Worm (Caenorhabditis elegans) whole organism, L1 larva: ENCODE results near the gene F57B1.6.

Source experiments
- C16A3.4 ChIP-seq: fragments of 150-350 bp; optimal IDR thresholded peaks from 2 replicates; lab custom pipeline; 2014; ENCODE audit warnings: missing biosample characterization, missing genetic modification characterization
- F16B12.6 ChIP-seq: fragments of 150-350 bp; optimal IDR thresholded peaks from 2 replicates; lab custom pipeline; 2014; ENCODE audit warnings: missing biosample characterization, missing genetic modification characterization
- aha-1 ChIP-seq: fragments of 150-350 bp; optimal IDR thresholded peaks from 2 replicates; lab custom pipeline; 2014; ENCODE audit warnings: missing biosample characterization, missing genetic modification characterization
- aly-2 ChIP-seq: fragments of 150-350 bp; optimal IDR thresholded peaks from 2 replicates; lab custom pipeline; 2014; ENCODE audit warnings: missing biosample characterization, missing genetic modification characterization
- blmp-1 ChIP-seq: fragments of 150-350 bp; optimal IDR thresholded peaks from 2 replicates; lab custom pipeline; 2014; ENCODE audit warnings: missing biosample characterization, missing genetic modification characterization
- ceh-88 ChIP-seq: fragments of 200-800 bp; sonication (Bioruptor generic); IDR thresholded peaks from 2 replicates; pipeline ENCODE4 v1.3.6; 2022; ENCODE audit warnings: missing genetic modification characterization, missing compliant biosample characterization
- dpl-1 ChIP-seq, 3 experiments: fragments of 150-350 bp in 2 of 3; sonication (generic microtip) in 1 of 3; optimal IDR thresholded peaks; 2 replicates each; lab custom pipeline; 2014 to 2017; ENCODE audit warnings: missing biosample characterization in 3 of 3, missing genetic modification characterization in 3 of 3, missing genetic modification reagents in 3 of 3
- dsc-1 ChIP-seq: sonication (generic microtip); optimal IDR thresholded peaks from 2 replicates; lab custom pipeline; 2016; ENCODE audit warnings: mild to moderate bottlenecking, missing genetic modification characterization, missing compliant biosample characterization
- efl-3 ChIP-seq: fragments of 200-800 bp; sonication (Bioruptor generic); optimal IDR thresholded peaks from 2 replicates; lab custom pipeline; 2018; ENCODE audit warnings: mild to moderate bottlenecking, missing genetic modification characterization, missing compliant biosample characterization
- elt-3 ChIP-seq, 6 experiments: fragments of 150-350 bp in 1 of 6; sonication (generic microtip); optimal IDR thresholded peaks; 2 replicates each; lab custom pipeline; 2017 to 2018; ENCODE audit warnings: missing biosample characterization in 6 of 6, missing genetic modification characterization in 6 of 6, inconsistent platforms in 1 of 6
- fkh-8 ChIP-seq: sonication (generic microtip); optimal IDR thresholded peaks from 2 replicates; lab custom pipeline; 2016; ENCODE audit warnings: mild to moderate bottlenecking, missing genetic modification characterization, missing compliant biosample characterization
- grh-1 ChIP-seq: fragments of 200-800 bp; sonication (Bioruptor generic); IDR thresholded peaks from 2 replicates; pipeline ENCODE4 v1.3.6; 2022; ENCODE audit warnings: missing genetic modification reagents, missing genetic modification characterization, missing compliant biosample characterization
- irx-1 ChIP-seq: sonication (generic microtip); optimal IDR thresholded peaks from 2 replicates; lab custom pipeline; 2016; ENCODE audit warnings: missing genetic modification characterization, missing compliant biosample characterization
- isw-1 ChIP-seq: fragments of 200-800 bp; sonication (Bioruptor generic); IDR thresholded peaks from 2 replicates; pipeline ENCODE4 v1.3.6; 2022; ENCODE audit warnings: missing genetic modification characterization, missing compliant biosample characterization
- lin-13 ChIP-seq: fragments of 150-350 bp; optimal IDR thresholded peaks from 2 replicates; lab custom pipeline; 2014; ENCODE audit warnings: missing biosample characterization, missing genetic modification reagents, missing genetic modification characterization
- lin-14 ChIP-seq: fragments of 200-800 bp; sonication (Bioruptor generic); optimal IDR thresholded peaks from 2 replicates; lab custom pipeline; 2018; ENCODE audit warnings: mild to moderate bottlenecking, missing genetic modification characterization, moderate library complexity, missing compliant biosample characterization
- lin-35 ChIP-seq, 2 experiments: fragments of 150-350 bp; optimal IDR thresholded peaks; 2 replicates each; lab custom pipeline; 2014; ENCODE audit warnings: missing biosample characterization in 2 of 2, missing genetic modification characterization in 2 of 2, missing genetic modification reagents in 2 of 2
- lin-39 ChIP-seq: fragments of 150-350 bp; optimal IDR thresholded peaks from 2 replicates; lab custom pipeline; 2014; ENCODE audit warnings: missing biosample characterization, missing genetic modification reagents, missing genetic modification characterization
- lsy-2 ChIP-seq, 2 experiments: fragments of 150-350 bp; optimal IDR thresholded peaks; 2 replicates each; lab custom pipeline; 2014; ENCODE audit warnings: missing biosample characterization in 2 of 2, missing genetic modification characterization in 2 of 2
- mdl-1 ChIP-seq, 2 experiments: fragments of 150-350 bp; optimal IDR thresholded peaks; 2 replicates each; lab custom pipeline; 2014 to 2017; ENCODE audit warnings: missing biosample characterization in 2 of 2, missing genetic modification characterization in 2 of 2, inconsistent platforms in 1 of 2
- mef-2 ChIP-seq: fragments of 150-350 bp; optimal IDR thresholded peaks from 2 replicates; lab custom pipeline; 2014; ENCODE audit warnings: missing biosample characterization, missing genetic modification characterization
- mep-1 ChIP-seq: fragments of 150-350 bp; optimal IDR thresholded peaks from 2 replicates; lab custom pipeline; 2014; ENCODE audit warnings: missing biosample characterization, missing genetic modification characterization
- nhr-12 ChIP-seq: sonication (generic microtip); optimal IDR thresholded peaks from 2 replicates; lab custom pipeline; 2017; ENCODE audit warnings: missing biosample characterization, missing genetic modification characterization
- nhr-19 ChIP-seq: fragments of 200-800 bp; sonication (Bioruptor generic); conservative IDR thresholded peaks from 2 replicates; pipeline ENCODE4 v1.3.6; 2022; ENCODE audit warnings: missing genetic modification characterization, missing compliant biosample characterization
- nhr-20 ChIP-seq: sonication (generic microtip); optimal IDR thresholded peaks from 2 replicates; lab custom pipeline; 2016; ENCODE audit warnings: mild to moderate bottlenecking, missing genetic modification characterization, missing compliant biosample characterization
- nhr-28 ChIP-seq: fragments of 150-350 bp; optimal IDR thresholded peaks from 2 replicates; lab custom pipeline; 2014; ENCODE audit warnings: missing biosample characterization, missing genetic modification characterization
- nhr-47 ChIP-seq: sonication (generic microtip); optimal IDR thresholded peaks from 2 replicates; lab custom pipeline; 2016; ENCODE audit warnings: mild to moderate bottlenecking, missing genetic modification characterization, moderate library complexity, missing compliant biosample characterization
- nhr-71 ChIP-seq: sonication (generic microtip); optimal IDR thresholded peaks from 2 replicates; lab custom pipeline; 2016; ENCODE audit warnings: mild to moderate bottlenecking, missing genetic modification characterization, moderate library complexity, missing compliant biosample characterization
- nhr-85 ChIP-seq: sonication (generic microtip); peaks from one replicate; lab custom pipeline; 2016; ENCODE audit warnings: missing genetic modification characterization, inconsistent platforms, missing compliant biosample characterization
- nhr-90 ChIP-seq: sonication (generic microtip); optimal IDR thresholded peaks from 2 replicates; lab custom pipeline; 2016; ENCODE audit warnings: mild to moderate bottlenecking, missing genetic modification characterization, missing compliant biosample characterization; ENCODE audit not compliant: poor library complexity
- pax-3 ChIP-seq: fragments of 200-800 bp; sonication (Bioruptor generic); optimal IDR thresholded peaks from 2 replicates; lab custom pipeline; 2018; ENCODE audit warnings: mild to moderate bottlenecking, missing genetic modification characterization, moderate library complexity, missing compliant biosample characterization
- pqm-1 ChIP-seq: sonication (generic microtip); optimal IDR thresholded peaks from 3 replicates; lab custom pipeline; 2017; ENCODE audit warnings: missing biosample characterization, missing genetic modification characterization
- snu-23 ChIP-seq: sonication (generic microtip); optimal IDR thresholded peaks from 2 replicates; lab custom pipeline; 2016; ENCODE audit warnings: missing genetic modification characterization, missing compliant biosample characterization
- sox-4 ChIP-seq: sonication (generic microtip); optimal IDR thresholded peaks from 2 replicates; lab custom pipeline; 2016; ENCODE audit warnings: missing genetic modification characterization, missing compliant biosample characterization
- tbx-2 ChIP-seq: sonication (generic microtip); optimal IDR thresholded peaks from 2 replicates; lab custom pipeline; 2016; ENCODE audit warnings: missing genetic modification characterization, missing compliant biosample characterization
- tlp-1 ChIP-seq: fragments of 150-350 bp; optimal IDR thresholded peaks from 2 replicates; lab custom pipeline; 2014; ENCODE audit warnings: missing biosample characterization, missing genetic modification characterization
- unc-130 ChIP-seq: fragments of 150-350 bp; optimal IDR thresholded peaks from 2 replicates; lab custom pipeline; 2017; ENCODE audit warnings: missing biosample characterization, missing genetic modification characterization, inconsistent platforms
- unc-30 ChIP-seq: sonication (generic microtip); optimal IDR thresholded peaks from 2 replicates; lab custom pipeline; 2017; ENCODE audit warnings: missing biosample characterization, missing genetic modification characterization
- unc-86 ChIP-seq: sonication (generic microtip); optimal IDR thresholded peaks from 2 replicates; lab custom pipeline; 2016; ENCODE audit warnings: missing genetic modification characterization, missing compliant biosample characterization
- unc-98 ChIP-seq: fragments of 200-800 bp; sonication (Bioruptor generic); IDR thresholded peaks from 2 replicates; pipeline ENCODE4 v1.3.6; 2022; ENCODE audit warnings: missing genetic modification characterization, missing compliant biosample characterization
- vab-15 ChIP-seq: sonication (generic microtip); optimal IDR thresholded peaks from 2 replicates; lab custom pipeline; 2017; ENCODE audit warnings: missing genotype, mild to moderate bottlenecking, missing genetic modification characterization, missing compliant biosample characterization
- zag-1 ChIP-seq: fragments of 150-350 bp; optimal IDR thresholded peaks from 2 replicates; lab custom pipeline; 2014; ENCODE audit warnings: missing biosample characterization, missing genetic modification characterization

The F57B1.6 gene

ce11 chrV:13249436-13249835 is 40.0 kb downstream of the F57B1.6 start, which contains the start of gene odr-3:
odr-3 (minus strand) TSS chrV:13249536.
- TF ChIP-seq pqm-1 (no peak), dsc-1 (tag; lab: Kevin White, UChicago) (peak; percentile 7)
- TF ChIP-seq, all 84 proteins: peak for 1

- TF ChIP-seq mep-1 (tag; lab: Kevin White, UChicago), result no peak
- TF ChIP-seq tlp-1 (tag; lab: Kevin White, UChicago), result no peak
- TF ChIP-seq F16B12.6, result no peak
- no peak for TF ChIP-seq mef-2 (tag; lab: Kevin White, UChicago)
- peak; percentile 16 for TF ChIP-seq nhr-20 (tag; lab: Kevin White, UChicago)
- TF ChIP-seq nhr-19 (GFP tag; lab: Robert Waterston, UW), result no peak
- TF ChIP-seq unc-30 (tag; lab: Kevin White, UChicago), result no peak
- TF ChIP-seq nhr-47 (tag; lab: Kevin White, UChicago), result peak; percentile 67
- TF ChIP-seq dsc-1 (tag; lab: Kevin White, UChicago), result peak; percentile 36
- no peak for TF ChIP-seq aly-2
- TF ChIP-seq ceh-88, result no peak
- TF ChIP-seq nhr-71 (tag; lab: Kevin White, UChicago), result peak; percentile 68
- no peak for TF ChIP-seq nhr-12
- peak; percentile 61 for TF ChIP-seq sox-4 (tag; lab: Kevin White, UChicago)
- no peak for TF ChIP-seq tbx-2 (tag; lab: Kevin White, UChicago)
- TF ChIP-seq fkh-8 (tag; lab: Kevin White, UChicago), result peak; percentile 87
- TF ChIP-seq dpl-1 (GFP tag; optimal IDR thresholded peaks at IDR 0.05; lab: Kevin White, UChicago), result no peak
- no peak for TF ChIP-seq aha-1 (tag; lab: Kevin White, UChicago)
- TF ChIP-seq nhr-85 (tag; lab: Kevin White, UChicago), result peak; percentile 43
- TF ChIP-seq unc-130 (tag; lab: Kevin White, UChicago), result no peak
- TF ChIP-seq C16A3.4 (tag; lab: Kevin White, UChicago), result no peak
- peak in 1 of 2 experiments; percentile 23 for TF ChIP-seq lsy-2 (tag; optimal IDR thresholded peaks at IDR 0.05; lab: Kevin White, UChicago)
- TF ChIP-seq efl-3 (GFP tag; lab: Kevin White, UChicago), result no peak
- no peak for TF ChIP-seq mdl-1 (tag; optimal IDR thresholded peaks at IDR 0.05; lab: Kevin White, UChicago)
- TF ChIP-seq pax-3 (tag; lab: Kevin White, UChicago), result peak; percentile 43
- TF ChIP-seq lin-13, result no peak
- no peak for TF ChIP-seq vab-15 (tag; lab: Kevin White, UChicago)
- no peak for TF ChIP-seq unc-98
- TF ChIP-seq nhr-28 (tag; lab: Kevin White, UChicago), result no peak
- TF ChIP-seq lin-39, result no peak
Observed at ce11 chrV:13252862-13253261, 43.4 kb downstream of the F57B1.6 start.

- TF ChIP-seq lin-39 (no peak), blmp-1 (tag; lab: Kevin White, UChicago) (peak; percentile 53)
- TF ChIP-seq, all 84 proteins: peak for 1
Observed at ce11 chrV:13258909-13259361, 49.5 kb downstream of the F57B1.6 start, which contains the start of gene C34D1.4. C34D1.4 (minus strand) TSS chrV:13259311.

ce11 chrV:13259527-13259926 is 50.1 kb downstream of the F57B1.6 start:
- no peak for TF ChIP-seq zag-1 (tag; lab: Kevin White, UChicago)
- peak; percentile 84 for TF ChIP-seq lin-14 (GFP tag; lab: Kevin White, UChicago)
- no peak for TF ChIP-seq lin-13
- TF ChIP-seq tbx-2 (tag; lab: Kevin White, UChicago), result peak; percentile 32
- TF ChIP-seq nhr-85 (tag; lab: Kevin White, UChicago), result peak; percentile 98
- TF ChIP-seq isw-1 (GFP tag; lab: Robert Waterston, UW), result no peak
- TF ChIP-seq lsy-2 (tag; optimal IDR thresholded peaks at IDR 0.05; lab: Kevin White, UChicago), result peak; percentile 33 to 38
- TF ChIP-seq lin-35 (GFP tag; optimal IDR thresholded peaks at IDR 0.05; lab: Kevin White, UChicago), result peak in 1 of 2 experiments; percentile 43
- peak; percentile 88 for TF ChIP-seq dsc-1 (tag; lab: Kevin White, UChicago)
- peak; percentile 33; the same call in 1 of the 2 replicates for TF ChIP-seq grh-1
- TF ChIP-seq efl-3 (GFP tag; lab: Kevin White, UChicago), result no peak
- no peak for TF ChIP-seq unc-86 (tag; lab: Kevin White, UChicago)
- TF ChIP-seq snu-23 (GFP tag; lab: Kevin White, UChicago), result peak; percentile 65
- peak; percentile 69 for TF ChIP-seq nhr-71 (tag; lab: Kevin White, UChicago)
- peak; percentile 32 for TF ChIP-seq irx-1 (tag; lab: Kevin White, UChicago)
- TF ChIP-seq tlp-1 (tag; lab: Kevin White, UChicago), result no peak
- TF ChIP-seq nhr-20 (tag; lab: Kevin White, UChicago), result peak; percentile 83
- peak; percentile 53 for TF ChIP-seq nhr-47 (tag; lab: Kevin White, UChicago)
- TF ChIP-seq vab-15 (tag; lab: Kevin White, UChicago), result peak; percentile 26
- TF ChIP-seq blmp-1 (tag; lab: Kevin White, UChicago), result peak; percentile 44
- peak; percentile 8 for TF ChIP-seq fkh-8 (tag; lab: Kevin White, UChicago)
- TF ChIP-seq lin-39, result peak; percentile 28
- TF ChIP-seq sox-4 (tag; lab: Kevin White, UChicago), result peak; percentile 73
- TF ChIP-seq dpl-1 (GFP tag; optimal IDR thresholded peaks at IDR 0.05; lab: Kevin White, UChicago), result peak in 1 of 3 experiments; percentile 6
- peak; percentile 45 for TF ChIP-seq nhr-90 (tag; lab: Kevin White, UChicago)
- TF ChIP-seq elt-3 (tag; optimal IDR thresholded peaks at IDR 0.05; lab: Kevin White, UChicago), result peak in 2 of 6 experiments; percentile 40 to 65
- peak; percentile 49 for TF ChIP-seq C16A3.4 (tag; lab: Kevin White, UChicago)
- peak; percentile 87 for TF ChIP-seq pax-3 (tag; lab: Kevin White, UChicago)
- no peak for TF ChIP-seq nhr-12
